Worm (Caenorhabditis elegans) whole organism, L3 larva: ENCODE measurements around the gene W06B4.1.

Experiments
- R02D3.7 ChIP-seq: fragments of 150-350 bp; optimal IDR thresholded peaks from 2 replicates; lab custom pipeline; 2014; ENCODE audit warnings: missing biosample characterization, missing genetic modification characterization
- aly-2 ChIP-seq: fragments of 150-350 bp; optimal IDR thresholded peaks from 2 replicates; lab custom pipeline; 2014; ENCODE audit warnings: missing biosample characterization, missing genetic modification characterization
- ama-1 ChIP-seq: fragments of 150-350 bp; optimal IDR thresholded peaks from 2 replicates; lab custom pipeline; 2018
- ceh-16 ChIP-seq: sonication (generic microtip); optimal IDR thresholded peaks from 2 replicates; lab custom pipeline; 2017; ENCODE audit warnings: missing biosample characterization, missing genetic modification characterization
- ceh-82 ChIP-seq: fragments of 150-350 bp; optimal IDR thresholded peaks from 2 replicates; lab custom pipeline; 2014; ENCODE audit warnings: missing biosample characterization, missing genetic modification characterization
- ceh-9 ChIP-seq: sonication (generic microtip); optimal IDR thresholded peaks from 2 replicates; lab custom pipeline; 2018; ENCODE audit warnings: missing biosample characterization, missing genetic modification characterization
- egl-27 ChIP-seq: sonication (generic microtip); optimal IDR thresholded peaks from 4 replicates; lab custom pipeline; 2017; ENCODE audit warnings: missing biosample characterization, missing genetic modification reagents, missing genetic modification characterization
- egl-5 ChIP-seq: fragments of 150-350 bp; optimal IDR thresholded peaks from 2 replicates; lab custom pipeline; 2017; ENCODE audit warnings: missing biosample characterization, missing genetic modification reagents, missing genetic modification characterization, inconsistent platforms
- elt-2 ChIP-seq: sonication (generic microtip); optimal IDR thresholded peaks from 2 replicates; lab custom pipeline; 2016; ENCODE audit warnings: missing genetic modification reagents, mild to moderate bottlenecking, missing genetic modification characterization, missing compliant biosample characterization
- elt-3 ChIP-seq, 3 experiments: fragments of 150-350 bp in 1 of 3; sonication (generic microtip) in 2 of 3; optimal IDR thresholded peaks; 2 replicates in 2 of 3; 4 replicates in 1 of 3; lab custom pipeline; 2014 to 2017; ENCODE audit warnings: missing biosample characterization in 3 of 3, missing genetic modification characterization in 3 of 3
- eor-1 ChIP-seq, 2 experiments: fragments of 150-350 bp; optimal IDR thresholded peaks; 2 replicates each; lab custom pipeline; 2014 to 2018; ENCODE audit warnings: missing biosample characterization in 2 of 2, missing genetic modification characterization in 2 of 2
- fkh-10 ChIP-seq: sonication (generic microtip); optimal IDR thresholded peaks from 2 replicates; lab custom pipeline; 2017; ENCODE audit warnings: missing biosample characterization, missing genetic modification reagents, missing genetic modification characterization
- fkh-2 ChIP-seq: fragments of 150-350 bp; optimal IDR thresholded peaks from 2 replicates; lab custom pipeline; 2014; ENCODE audit warnings: missing biosample characterization, missing genetic modification reagents, missing genetic modification characterization
- hmg-11 ChIP-seq: sonication (generic microtip); optimal IDR thresholded peaks from 2 replicates; lab custom pipeline; 2016; ENCODE audit warnings: missing genetic modification characterization, missing compliant biosample characterization
- jun-1 ChIP-seq: fragments of 150-350 bp; optimal IDR thresholded peaks from 2 replicates; lab custom pipeline; 2014; ENCODE audit warnings: missing biosample characterization, missing genetic modification reagents, missing genetic modification characterization
- lin-15B ChIP-seq: fragments of 150-350 bp; optimal IDR thresholded peaks from 2 replicates; lab custom pipeline; 2014; ENCODE audit warnings: missing biosample characterization, missing genetic modification characterization
- lin-39 ChIP-seq: fragments of 150-350 bp; optimal IDR thresholded peaks from 2 replicates; lab custom pipeline; 2018; ENCODE audit warnings: missing biosample characterization, missing genetic modification reagents, missing genetic modification characterization
- lsy-12 ChIP-seq: sonication (generic microtip); optimal IDR thresholded peaks from 2 replicates; lab custom pipeline; 2016; ENCODE audit warnings: mild to moderate bottlenecking, missing genetic modification characterization, missing compliant biosample characterization
- mdl-1 ChIP-seq: fragments of 150-350 bp; optimal IDR thresholded peaks from 2 replicates; lab custom pipeline; 2014; ENCODE audit warnings: missing biosample characterization, missing genetic modification characterization
- mml-1 ChIP-seq: fragments of 150-350 bp; sonication (generic microtip); optimal IDR thresholded peaks from 3 replicates; lab custom pipeline; 2014; ENCODE audit warnings: missing biosample characterization, missing genetic modification characterization
- nfya-1 ChIP-seq: sonication (generic microtip); optimal IDR thresholded peaks from 2 replicates; lab custom pipeline; 2017; ENCODE audit warnings: missing genetic modification characterization, mild to moderate bottlenecking, missing compliant biosample characterization, antibody characterized with exemption, moderate library complexity; ENCODE audit not compliant: insufficient read depth
- nhr-11 ChIP-seq: fragments of 150-350 bp; optimal IDR thresholded peaks from 2 replicates; lab custom pipeline; 2014; ENCODE audit warnings: missing biosample characterization, missing genetic modification characterization
- nhr-28 ChIP-seq: fragments of 150-350 bp; optimal IDR thresholded peaks from 2 replicates; lab custom pipeline; 2014; ENCODE audit warnings: missing biosample characterization, missing genetic modification characterization
- nhr-43 ChIP-seq: sonication (generic microtip); optimal IDR thresholded peaks from 2 replicates; lab custom pipeline; 2016; ENCODE audit warnings: mild to moderate bottlenecking, missing genetic modification characterization, missing compliant biosample characterization; ENCODE audit not compliant: poor library complexity, severe bottlenecking
- nhr-67 ChIP-seq: fragments of 150-350 bp; optimal IDR thresholded peaks from 2 replicates; lab custom pipeline; 2014; ENCODE audit warnings: missing biosample characterization, missing genetic modification characterization
- nhr-77 ChIP-seq: fragments of 150-350 bp; optimal IDR thresholded peaks from 2 replicates; lab custom pipeline; 2014; ENCODE audit warnings: missing biosample characterization, missing genetic modification characterization
- pha-4 ChIP-seq: fragments of 150-350 bp; optimal IDR thresholded peaks from 2 replicates; lab custom pipeline; 2014; ENCODE audit warnings: missing biosample characterization, missing genetic modification reagents, missing genetic modification characterization
- pqm-1 ChIP-seq: fragments of 150-350 bp; optimal IDR thresholded peaks from 2 replicates; lab custom pipeline; 2017; ENCODE audit warnings: missing biosample characterization, missing genetic modification characterization, inconsistent platforms
- sea-2 ChIP-seq: fragments of 150-350 bp; sonication (generic microtip); optimal IDR thresholded peaks from 4 replicates; lab custom pipeline; 2014; ENCODE audit warnings: missing biosample characterization, missing genetic modification reagents, missing genetic modification characterization
- snpc-4 ChIP-seq: fragments of 150-350 bp; optimal IDR thresholded peaks from 2 replicates; lab custom pipeline; 2014; ENCODE audit warnings: missing biosample characterization, missing genetic modification characterization
- tbx-2 ChIP-seq: sonication (generic microtip); optimal IDR thresholded peaks from 2 replicates; lab custom pipeline; 2016; ENCODE audit warnings: mild to moderate bottlenecking, missing genetic modification characterization, missing compliant biosample characterization
- unc-62 ChIP-seq: fragments of 150-350 bp; sonication (generic microtip); optimal IDR thresholded peaks from 4 replicates; lab custom pipeline; 2014; ENCODE audit warnings: missing biosample characterization, missing genetic modification reagents, missing genetic modification characterization
- zag-1 ChIP-seq: fragments of 150-350 bp; optimal IDR thresholded peaks from 2 replicates; lab custom pipeline; 2014; ENCODE audit warnings: missing biosample characterization, missing genetic modification characterization
- ztf-11 ChIP-seq: fragments of 150-350 bp; optimal IDR thresholded peaks from 2 replicates; lab custom pipeline; 2014; ENCODE audit warnings: missing biosample characterization, missing genetic modification characterization

W06B4.1 gene

DNA sequence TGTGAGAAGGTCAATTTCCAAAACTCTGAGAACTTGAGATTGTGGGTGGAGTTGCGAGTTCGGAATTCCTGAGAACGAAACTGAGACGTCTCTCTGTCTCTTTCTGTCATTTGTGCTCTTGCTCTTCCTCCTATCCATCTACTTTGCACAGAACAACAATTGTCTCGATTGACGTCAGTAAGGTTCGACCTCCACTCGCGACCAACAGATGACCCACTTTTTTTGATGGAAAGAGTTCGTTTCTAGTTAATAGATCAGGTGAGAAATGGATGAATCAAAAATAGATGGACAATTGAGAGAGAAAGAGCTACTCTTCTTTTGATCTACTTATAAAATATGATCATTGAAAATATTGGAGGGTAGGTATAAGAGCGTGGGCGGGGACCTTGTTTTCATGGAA, 23.1 kb downstream of the W06B4.1 start:
- TF ChIP-seq nfya-1 (tag; lab: Kevin White, UChicago) (peak; percentile 19), fkh-2 (no peak), R02D3.7 (tag; lab: Kevin White, UChicago) (no peak), lsy-12 (tag; lab: Kevin White, UChicago) (no peak), ama-1 (lab: Kevin White, UChicago) (no peak), lin-39 (tag; lab: Kevin White, UChicago) (peak; percentile 31)

DNA sequence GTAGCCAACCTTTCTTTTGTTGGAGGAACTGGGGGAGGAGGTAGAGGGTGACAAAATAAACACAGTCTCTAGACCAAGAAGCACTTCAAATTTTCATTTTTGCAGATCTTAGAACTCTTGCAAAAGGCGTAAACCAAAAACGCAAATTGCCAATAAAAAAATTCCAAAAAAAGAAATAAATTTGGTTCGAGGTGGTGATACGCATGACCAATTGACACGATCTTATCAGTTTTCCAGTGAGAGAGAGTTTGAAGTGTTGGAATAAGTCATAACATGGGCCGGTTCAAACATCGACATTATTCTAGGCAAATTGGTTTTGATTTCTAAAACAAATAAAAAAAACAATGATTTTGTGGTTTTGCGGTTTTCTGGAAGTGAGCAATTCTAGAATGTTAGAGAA, 24.4 kb downstream of the W06B4.1 start:
- peak; percentile 59 for TF ChIP-seq elt-2
- TF ChIP-seq sea-2 (GFP tag; lab: Kevin White, UChicago), result no peak

DNA sequence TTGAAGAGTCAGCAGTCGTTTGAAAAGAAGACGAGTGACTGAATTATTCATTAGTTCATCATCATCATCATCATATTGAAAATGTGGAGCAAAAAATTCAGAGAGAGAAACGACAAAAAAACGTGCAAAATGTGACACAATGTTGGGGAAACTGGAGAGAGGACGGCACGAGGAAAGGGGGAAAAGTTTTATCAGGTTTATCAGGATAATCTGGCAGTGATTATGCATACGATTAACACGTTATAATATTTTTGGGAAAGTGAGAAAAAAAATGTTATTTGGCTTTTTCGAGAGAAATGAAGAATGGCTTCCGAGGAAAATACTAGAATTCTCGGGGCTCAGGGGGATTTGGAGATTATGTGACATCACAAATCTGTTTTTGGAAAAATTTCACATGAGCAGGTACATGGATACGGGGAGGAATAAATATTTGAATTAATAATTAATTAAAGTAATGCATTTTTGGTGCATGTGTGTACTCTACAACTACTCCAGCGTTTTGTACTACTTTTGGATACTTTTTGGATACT, 33.8 kb downstream of the W06B4.1 start, which contains the start of gene camt-1:
TSS of gene camt-1 (minus strand) at position 51 of the 530 bp plus-strand sequence.
- TF ChIP-seq ama-1 (lab: Kevin White, UChicago), result no peak
- TF ChIP-seq nhr-11 (tag; lab: Kevin White, UChicago), result no peak
- TF ChIP-seq tbx-2 (tag; lab: Kevin White, UChicago), result no peak
- TF ChIP-seq egl-27 (tag; lab: Kevin White, UChicago), result no peak
- no peak for TF ChIP-seq snpc-4 (tag; lab: Kevin White, UChicago)
- TF ChIP-seq pqm-1 (tag; lab: Kevin White, UChicago), result no peak
- no peak for TF ChIP-seq nhr-77
- no peak for TF ChIP-seq nhr-28 (tag; lab: Kevin White, UChicago)
- no peak for TF ChIP-seq egl-5 (tag; lab: Kevin White, UChicago)

DNA sequence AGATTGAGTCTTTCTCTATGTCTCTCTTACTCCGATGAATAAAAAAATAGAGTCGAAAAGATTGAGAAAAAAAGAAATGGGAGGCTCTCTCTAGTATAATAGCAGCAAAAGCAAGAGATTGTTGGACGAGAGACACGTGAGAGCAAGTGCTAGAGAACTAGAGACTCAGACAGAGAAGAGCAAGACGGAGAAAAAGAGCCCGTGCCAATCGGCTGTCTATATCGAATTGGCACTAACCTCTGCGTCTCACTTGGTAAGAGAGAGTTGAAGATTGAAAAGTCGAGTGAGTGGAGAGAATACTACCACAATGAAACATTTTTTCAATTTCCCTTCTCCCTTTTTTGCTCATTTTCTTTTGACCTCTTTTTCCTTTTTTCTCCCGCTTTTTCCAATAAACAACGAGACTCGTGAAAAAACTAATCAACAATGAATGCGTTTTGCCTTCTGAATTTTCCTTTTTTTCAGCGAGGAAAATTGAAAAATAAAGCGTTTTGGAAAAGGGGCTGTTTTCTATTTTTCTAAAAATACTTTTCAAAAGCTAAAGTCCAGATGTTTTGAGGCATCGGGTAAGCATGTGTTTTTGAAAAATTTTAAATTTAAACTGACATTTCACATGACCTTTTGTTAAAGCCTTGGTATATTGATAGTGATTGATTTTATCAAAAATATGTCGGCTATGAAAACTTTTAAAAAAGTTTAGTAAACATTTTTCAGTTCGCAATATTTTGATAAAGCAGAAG, 35.3 kb downstream of the W06B4.1 start:
- TF ChIP-seq pqm-1 (tag; lab: Kevin White, UChicago) (peak; percentile 40), fkh-10 (GFP tag; lab: Kevin White, UChicago) (peak; percentile 39), ama-1 (lab: Kevin White, UChicago) (peak; percentile 19), lin-15B (tag; lab: Kevin White, UChicago) (peak; percentile 35), nfya-1 (tag; lab: Kevin White, UChicago) (peak; percentile 93), snpc-4 (tag; lab: Kevin White, UChicago) (peak; percentile 34), ceh-9 (no peak), nhr-67 (tag; lab: Kevin White, UChicago) (no peak), hmg-11 (tag; lab: Kevin White, UChicago) (peak; percentile 86), ztf-11 (no peak), nhr-11 (tag; lab: Kevin White, UChicago) (peak; percentile 22), unc-62 (GFP tag; lab: Kevin White, UChicago) (peak; percentile 11), lin-39 (tag; lab: Kevin White, UChicago) (peak; percentile 46), ceh-82 (tag; lab: Kevin White, UChicago) (no peak), elt-2 (peak; percentile 56), pha-4 (tag; lab: Kevin White, UChicago) (peak; percentile 77), mdl-1 (tag; lab: Kevin White, UChicago) (peak; percentile 22), jun-1 (peak; percentile 28)

DNA sequence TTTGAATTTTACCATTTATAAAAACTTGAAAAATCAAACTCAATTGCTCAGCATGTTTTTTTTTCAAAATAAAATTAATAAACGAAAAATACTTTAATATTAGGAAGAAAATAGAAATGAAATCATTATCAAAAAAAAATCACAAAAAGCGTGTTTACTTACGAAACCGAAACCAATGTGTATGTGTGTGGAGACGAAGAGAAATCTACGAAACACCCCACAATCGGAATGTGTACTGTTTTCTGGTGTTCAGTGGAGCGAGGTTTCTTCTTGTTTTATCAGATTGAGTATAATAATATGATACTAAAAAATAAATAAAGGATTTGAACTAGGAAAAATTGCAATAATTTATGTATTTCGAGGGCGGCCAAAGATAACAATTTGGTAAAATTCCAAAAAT, 36.3 kb downstream of the W06B4.1 start:
- no peak for TF ChIP-seq mml-1
- no peak for TF ChIP-seq ceh-9
- TF ChIP-seq nhr-43 (tag; lab: Kevin White, UChicago), result no peak
- no peak for TF ChIP-seq eor-1 (tag; optimal IDR thresholded peaks at IDR 0.05; lab: Kevin White, UChicago)
- no peak for TF ChIP-seq unc-62 (GFP tag; lab: Kevin White, UChicago)
- no peak for TF ChIP-seq elt-3 (tag; optimal IDR thresholded peaks at IDR 0.05; lab: Kevin White, UChicago)
- TF ChIP-seq mdl-1 (tag; lab: Kevin White, UChicago), result no peak
- no peak for TF ChIP-seq zag-1 (tag; lab: Kevin White, UChicago)
- TF ChIP-seq elt-2, result peak; percentile 60
- TF ChIP-seq nfya-1 (tag; lab: Kevin White, UChicago), result peak; percentile 12
- no peak for TF ChIP-seq jun-1
- TF ChIP-seq pha-4 (tag; lab: Kevin White, UChicago), result peak; percentile 94
- no peak for TF ChIP-seq nhr-28 (tag; lab: Kevin White, UChicago)
- TF ChIP-seq pqm-1 (tag; lab: Kevin White, UChicago), result peak; percentile 63
- TF ChIP-seq nhr-11 (tag; lab: Kevin White, UChicago), result no peak
- no peak for TF ChIP-seq egl-27 (tag; lab: Kevin White, UChicago)
- TF ChIP-seq R02D3.7 (tag; lab: Kevin White, UChicago), result no peak
- no peak for TF ChIP-seq ceh-16
- TF ChIP-seq aly-2 (tag; lab: Kevin White, UChicago), result no peak
